ENCODE assay signal across 3 worm cellular contexts in the genomic region with DNA sequence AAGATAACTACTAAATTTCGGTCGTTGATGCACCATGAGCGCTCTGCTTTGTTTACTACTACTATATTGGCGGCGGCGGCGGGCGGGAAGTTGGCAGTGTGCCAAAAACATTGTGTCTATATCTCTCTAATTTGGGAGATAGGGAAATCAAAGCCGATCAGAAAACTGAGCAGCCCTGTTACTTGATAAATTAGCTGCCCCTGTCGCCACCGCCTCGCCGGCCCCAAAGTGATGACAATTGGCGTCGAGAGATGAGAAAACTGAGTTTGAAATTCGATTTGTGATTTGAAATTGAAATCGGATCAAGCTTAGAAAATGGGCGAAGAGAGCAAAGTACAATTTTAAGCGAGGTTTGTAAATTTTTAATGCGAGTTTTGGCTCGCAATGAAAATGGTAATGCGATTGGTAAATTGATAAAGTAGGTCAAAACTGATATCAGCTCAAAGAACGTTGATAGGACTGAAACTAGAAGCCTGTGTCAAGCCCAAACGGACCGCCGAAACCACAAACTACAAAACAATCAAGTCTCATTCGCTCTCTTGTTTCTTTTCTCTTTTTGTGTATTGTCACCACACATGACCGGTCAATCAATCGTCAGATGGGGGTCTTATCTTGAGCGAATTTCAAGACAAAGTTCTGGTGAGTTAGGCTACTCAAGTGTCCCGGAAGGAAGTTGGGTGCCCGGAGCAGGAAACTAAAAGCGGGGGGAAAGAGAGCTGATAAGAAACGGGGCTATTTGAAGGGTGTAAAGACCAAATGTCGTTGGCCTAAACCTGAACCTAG.
TF ChIP-seq lines count a peak whose summit lies in the region.

No protein-coding gene starts in this region.

TF ChIP-seq in whole organism, L1 larva, 84 proteins besides CTCF, POLR2A, EP300 and RAD21 (continued from another document and continues in another):
- TF ChIP-seq mdl-1 (tag; optimal IDR thresholded peaks at IDR 0.05; lab: Kevin White, UChicago) (peak in 1 of 2 experiments; percentile 1), nhr-237 (tag; optimal IDR thresholded peaks at IDR 0.05; lab: Kevin White, UChicago) (no peak), lin-13 (GFP tag; optimal IDR thresholded peaks at IDR 0.05; lab: Kevin White, UChicago) (no peak), unc-62 (GFP tag; optimal IDR thresholded peaks at IDR 0.05; lab: Kevin White, UChicago) (no peak), nhr-85 (tag; lab: Kevin White, UChicago) (peak; percentile 79), alr-1 (tag; optimal IDR thresholded peaks at IDR 0.05; lab: Kevin White, UChicago; ENCODE audit: borderline replicate concordance) (no peak), egl-27 (tag; optimal IDR thresholded peaks at IDR 0.05; lab: Kevin White, UChicago) (no peak), ces-1 (GFP tag; optimal IDR thresholded peaks at IDR 0.05; lab: Kevin White, UChicago) (no peak), rnt-1 (tag; optimal IDR thresholded peaks at IDR 0.05; lab: Kevin White, UChicago) (peak; percentile 68), mep-1 (tag; optimal IDR thresholded peaks at IDR 0.05; lab: Kevin White, UChicago) (no peak), pqm-1 (tag; optimal IDR thresholded peaks at IDR 0.05; lab: Kevin White, UChicago) (no peak), elt-3 (tag; optimal IDR thresholded peaks at IDR 0.05; lab: Kevin White, UChicago) (no peak), zip-4 (GFP tag; optimal IDR thresholded peaks at IDR 0.05; lab: Kevin White, UChicago) (no peak), nhr-77 (tag; optimal IDR thresholded peaks at IDR 0.05; lab: Kevin White, UChicago) (no peak), nhr-71 (tag; optimal IDR thresholded peaks at IDR 0.05; lab: Kevin White, UChicago) (peak; percentile 53), mef-2 (tag; optimal IDR thresholded peaks at IDR 0.05; lab: Kevin White, UChicago) (no peak), lin-35 (GFP tag; optimal IDR thresholded peaks at IDR 0.05; lab: Kevin White, UChicago) (peak in 1 of 2 experiments; percentile 27), ceh-63 (GFP tag; optimal IDR thresholded peaks at IDR 0.05; lab: Kevin White, UChicago) (no peak), xbp-1 (tag; optimal IDR thresholded peaks at IDR 0.05; lab: Kevin White, UChicago) (no peak), snu-23 (GFP tag; optimal IDR thresholded peaks at IDR 0.05; lab: Kevin White, UChicago) (peak; percentile 12), skn-1 (tag; optimal IDR thresholded peaks at IDR 0.05; lab: Kevin White, UChicago) (no peak), nhr-11 (tag; optimal IDR thresholded peaks at IDR 0.05; lab: Kevin White, UChicago) (no peak), aha-1 (tag; optimal IDR thresholded peaks at IDR 0.05; lab: Kevin White, UChicago) (no peak), unc-98 (GFP tag; IDR thresholded peaks at IDR 0.05; lab: Robert Waterston, UW) (no peak), sptf-1 (tag; optimal IDR thresholded peaks at IDR 0.05; lab: Kevin White, UChicago) (no peak), nhr-12 (tag; optimal IDR thresholded peaks at IDR 0.05; lab: Kevin White, UChicago) (no peak), fkh-10 (GFP tag; optimal IDR thresholded peaks at IDR 0.05; lab: Kevin White, UChicago) (no peak), pax-3 (tag; optimal IDR thresholded peaks at IDR 0.05; lab: Kevin White, UChicago) (no peak), nhr-76 (tag; optimal IDR thresholded peaks at IDR 0.05; lab: Kevin White, UChicago) (no peak), tbx-2 (tag; optimal IDR thresholded peaks at IDR 0.05; lab: Kevin White, UChicago) (no peak), sup-37 (GFP tag; optimal IDR thresholded peaks at IDR 0.05; lab: Kevin White, UChicago) (no peak), F16B12.6 (tag; optimal IDR thresholded peaks at IDR 0.05; lab: Kevin White, UChicago) (no peak), lin-14 (GFP tag; optimal IDR thresholded peaks at IDR 0.05; lab: Kevin White, UChicago) (peak; percentile 28), mab-9 (GFP tag; IDR thresholded peaks at IDR 0.05; lab: Robert Waterston, UW) (no peak), egl-13 (tag; optimal IDR thresholded peaks at IDR 0.05; lab: Kevin White, UChicago) (no peak), ceh-90 (tag; optimal IDR thresholded peaks at IDR 0.05; lab: Kevin White, UChicago) (no peak), efl-1 (optimal IDR thresholded peaks at IDR 0.05; lab: Kevin White, UChicago) (no peak), efl-1 (GFP tag; optimal IDR thresholded peaks at IDR 0.05 in 1 of 2; lab: Kevin White, UChicago) (peak in 1 of 2 experiments; percentile 11), fos-1 (tag; optimal IDR thresholded peaks at IDR 0.05; lab: Kevin White, UChicago) (no peak), blmp-1 (tag; optimal IDR thresholded peaks at IDR 0.05; lab: Kevin White, UChicago) (no peak), ceh-88 (GFP tag; IDR thresholded peaks at IDR 0.05; lab: Robert Waterston, UW) (no peak), nhr-90 (tag; optimal IDR thresholded peaks at IDR 0.05; lab: Kevin White, UChicago; ENCODE audit: poor library complexity) (no peak), C04F5.9 (tag; optimal IDR thresholded peaks at IDR 0.05; lab: Kevin White, UChicago) (no peak)

TF ChIP-seq in whole organism, L2 larva, 48 proteins besides CTCF, POLR2A, EP300 and RAD21 (continued from another document):
- peak; percentile 17 for TF ChIP-seq fos-1 (tag; optimal IDR thresholded peaks at IDR 0.05; lab: Kevin White, UChicago)

TF ChIP-seq in whole organism, L4 larva, 104 proteins besides CTCF, POLR2A, EP300 and RAD21 (continued from another document):
- TF ChIP-seq unc-62 (GFP tag; optimal IDR thresholded peaks at IDR 0.05 in 1 of 2; lab: Kevin White, UChicago) (peak in 1 of 2 experiments; percentile 3), unc-62 (tag; optimal IDR thresholded peaks at IDR 0.05; lab: Kevin White, UChicago) (no peak), F10B5.3 (tag; optimal IDR thresholded peaks at IDR 0.05; lab: Kevin White, UChicago) (no peak)
